Worm (Caenorhabditis elegans) whole organism, L1 larva: ENCODE results near the gene F46H5.7.
A peak's percentile ranks its signal among the peaks of the same experiment; 100 is the strongest.

ENCODE experiments used
- C16A3.4 ChIP-seq: fragments of 150-350 bp; optimal IDR thresholded peaks from 2 replicates; lab custom pipeline; 2014; ENCODE audit warnings: missing biosample characterization, missing genetic modification characterization
- F16B12.6 ChIP-seq: fragments of 150-350 bp; optimal IDR thresholded peaks from 2 replicates; lab custom pipeline; 2014; ENCODE audit warnings: missing biosample characterization, missing genetic modification characterization
- blmp-1 ChIP-seq: fragments of 150-350 bp; optimal IDR thresholded peaks from 2 replicates; lab custom pipeline; 2014; ENCODE audit warnings: missing biosample characterization, missing genetic modification characterization
- ceh-8 ChIP-seq: fragments of 200-800 bp; sonication (Bioruptor generic); optimal IDR thresholded peaks from 2 replicates; lab custom pipeline; 2018; ENCODE audit warnings: mild to moderate bottlenecking, missing genetic modification characterization, moderate library complexity, missing compliant biosample characterization
- ceh-90 ChIP-seq: sonication (generic microtip); optimal IDR thresholded peaks from 2 replicates; lab custom pipeline; 2016; ENCODE audit warnings: missing genetic modification characterization, missing compliant biosample characterization
- dpl-1 ChIP-seq, 3 experiments: fragments of 150-350 bp in 2 of 3; sonication (generic microtip) in 1 of 3; optimal IDR thresholded peaks; 2 replicates each; lab custom pipeline; 2014 to 2017; ENCODE audit warnings: missing biosample characterization in 3 of 3, missing genetic modification characterization in 3 of 3, missing genetic modification reagents in 3 of 3
- egl-13 ChIP-seq: sonication (generic microtip); optimal IDR thresholded peaks from 2 replicates; lab custom pipeline; 2016; ENCODE audit warnings: missing genotype, missing genetic modification reagents, missing genetic modification characterization, missing compliant biosample characterization
- elt-2 ChIP-seq: sonication (generic microtip); optimal IDR thresholded peaks from 2 replicates; lab custom pipeline; 2016; ENCODE audit warnings: missing genetic modification characterization, mild to moderate bottlenecking, inconsistent platforms, missing compliant biosample characterization, missing genetic modification reagents
- fkh-10 ChIP-seq: sonication (generic microtip); optimal IDR thresholded peaks from 2 replicates; lab custom pipeline; 2017; ENCODE audit warnings: missing biosample characterization, missing genetic modification reagents, missing genetic modification characterization
- fkh-8 ChIP-seq: sonication (generic microtip); optimal IDR thresholded peaks from 2 replicates; lab custom pipeline; 2016; ENCODE audit warnings: mild to moderate bottlenecking, missing genetic modification characterization, missing compliant biosample characterization
- grh-1 ChIP-seq: fragments of 200-800 bp; sonication (Bioruptor generic); IDR thresholded peaks from 2 replicates; pipeline ENCODE4 v1.3.6; 2022; ENCODE audit warnings: missing genetic modification reagents, missing genetic modification characterization, missing compliant biosample characterization
- hlh-4 ChIP-seq: sonication (generic microtip); optimal IDR thresholded peaks from 2 replicates; lab custom pipeline; 2016; ENCODE audit warnings: mild to moderate bottlenecking, missing genetic modification characterization, missing compliant biosample characterization
- hpl-2 ChIP-seq: fragments of 150-350 bp; optimal IDR thresholded peaks from 2 replicates; lab custom pipeline; 2014; ENCODE audit warnings: missing biosample characterization, missing genetic modification reagents, missing genetic modification characterization
- isw-1 ChIP-seq: fragments of 200-800 bp; sonication (Bioruptor generic); IDR thresholded peaks from 2 replicates; pipeline ENCODE4 v1.3.6; 2022; ENCODE audit warnings: missing genetic modification characterization, missing compliant biosample characterization
- lin-14 ChIP-seq: fragments of 200-800 bp; sonication (Bioruptor generic); optimal IDR thresholded peaks from 2 replicates; lab custom pipeline; 2018; ENCODE audit warnings: mild to moderate bottlenecking, missing genetic modification characterization, moderate library complexity, missing compliant biosample characterization
- lin-35 ChIP-seq, 2 experiments: fragments of 150-350 bp; optimal IDR thresholded peaks; 2 replicates each; lab custom pipeline; 2014; ENCODE audit warnings: missing biosample characterization in 2 of 2, missing genetic modification characterization in 2 of 2, missing genetic modification reagents in 2 of 2
- lin-39 ChIP-seq: fragments of 150-350 bp; optimal IDR thresholded peaks from 2 replicates; lab custom pipeline; 2014; ENCODE audit warnings: missing biosample characterization, missing genetic modification reagents, missing genetic modification characterization
- mep-1 ChIP-seq: fragments of 150-350 bp; optimal IDR thresholded peaks from 2 replicates; lab custom pipeline; 2014; ENCODE audit warnings: missing biosample characterization, missing genetic modification characterization
- nhr-12 ChIP-seq: sonication (generic microtip); optimal IDR thresholded peaks from 2 replicates; lab custom pipeline; 2017; ENCODE audit warnings: missing biosample characterization, missing genetic modification characterization
- nhr-19 ChIP-seq: fragments of 200-800 bp; sonication (Bioruptor generic); conservative IDR thresholded peaks from 2 replicates; pipeline ENCODE4 v1.3.6; 2022; ENCODE audit warnings: missing genetic modification characterization, missing compliant biosample characterization
- nhr-20 ChIP-seq: sonication (generic microtip); optimal IDR thresholded peaks from 2 replicates; lab custom pipeline; 2016; ENCODE audit warnings: mild to moderate bottlenecking, missing genetic modification characterization, missing compliant biosample characterization
- nhr-237 ChIP-seq: fragments of 150-350 bp; optimal IDR thresholded peaks from 2 replicates; lab custom pipeline; 2014; ENCODE audit warnings: missing biosample characterization, missing genetic modification characterization
- nhr-47 ChIP-seq: sonication (generic microtip); optimal IDR thresholded peaks from 2 replicates; lab custom pipeline; 2016; ENCODE audit warnings: mild to moderate bottlenecking, missing genetic modification characterization, moderate library complexity, missing compliant biosample characterization
- nhr-71 ChIP-seq: sonication (generic microtip); optimal IDR thresholded peaks from 2 replicates; lab custom pipeline; 2016; ENCODE audit warnings: mild to moderate bottlenecking, missing genetic modification characterization, moderate library complexity, missing compliant biosample characterization
- nhr-76 ChIP-seq: sonication (generic microtip); optimal IDR thresholded peaks from 2 replicates; lab custom pipeline; 2017; ENCODE audit warnings: missing biosample characterization, missing genetic modification characterization
- nhr-77 ChIP-seq: fragments of 150-350 bp; optimal IDR thresholded peaks from 2 replicates; lab custom pipeline; 2014; ENCODE audit warnings: missing biosample characterization, missing genetic modification characterization
- pag-3 ChIP-seq: sonication (generic microtip); optimal IDR thresholded peaks from 2 replicates; lab custom pipeline; 2017; ENCODE audit warnings: missing genetic modification characterization, mild to moderate bottlenecking, missing compliant biosample characterization, antibody characterized with exemption, borderline replicate concordance; ENCODE audit not compliant: insufficient read depth
- rnt-1 ChIP-seq: sonication (generic microtip); optimal IDR thresholded peaks from 2 replicates; lab custom pipeline; 2016; ENCODE audit warnings: mild to moderate bottlenecking, missing genetic modification characterization, moderate library complexity, missing compliant biosample characterization
- sox-4 ChIP-seq: sonication (generic microtip); optimal IDR thresholded peaks from 2 replicates; lab custom pipeline; 2016; ENCODE audit warnings: missing genetic modification characterization, missing compliant biosample characterization
- swsn-7 ChIP-seq: sonication (generic microtip); optimal IDR thresholded peaks from 2 replicates; lab custom pipeline; 2016; ENCODE audit warnings: missing genetic modification characterization, missing compliant biosample characterization
- tbx-2 ChIP-seq: sonication (generic microtip); optimal IDR thresholded peaks from 2 replicates; lab custom pipeline; 2016; ENCODE audit warnings: missing genetic modification characterization, missing compliant biosample characterization
- tlp-1 ChIP-seq: fragments of 150-350 bp; optimal IDR thresholded peaks from 2 replicates; lab custom pipeline; 2014; ENCODE audit warnings: missing biosample characterization, missing genetic modification characterization
- unc-62 ChIP-seq: fragments of 150-350 bp; optimal IDR thresholded peaks from 2 replicates; lab custom pipeline; 2014; ENCODE audit warnings: missing biosample characterization, missing genetic modification reagents, missing genetic modification characterization

Gene F46H5.7

DNA sequence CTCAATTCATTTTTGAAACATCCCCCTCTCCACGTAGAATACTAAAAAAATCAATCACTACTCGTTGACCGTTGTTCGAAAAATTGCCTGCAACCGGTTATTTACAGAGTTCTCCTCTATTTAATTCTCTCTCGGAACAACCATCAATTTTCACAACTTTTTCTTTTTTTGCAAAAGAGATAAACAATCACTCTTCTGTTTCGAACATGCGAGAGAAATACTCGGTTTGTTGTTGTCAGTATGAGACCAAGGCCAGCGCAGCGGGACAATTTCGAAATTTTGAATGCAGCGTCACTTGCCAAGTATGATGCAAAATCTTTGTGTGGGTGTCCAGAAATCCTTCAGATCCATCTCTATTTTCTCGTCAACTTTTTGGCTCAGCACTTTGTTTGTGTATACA lies 12.5 kb downstream of the F46H5.7 start (continued):
- no peak for TF ChIP-seq isw-1 (GFP tag; lab: Robert Waterston, UW)
- TF ChIP-seq unc-62, result no peak
- TF ChIP-seq nhr-47 (tag; lab: Kevin White, UChicago), result peak; percentile 26
- TF ChIP-seq egl-13 (tag; lab: Kevin White, UChicago), result no peak
- peak; percentile 21 for TF ChIP-seq mep-1 (tag; lab: Kevin White, UChicago)
- TF ChIP-seq hpl-2 (GFP tag; lab: Kevin White, UChicago), result no peak

ce11 chrX:7229357-7229756 lies 13.4 kb downstream of the F46H5.7 start:
- TF ChIP-seq elt-2 (tag; lab: Kevin White, UChicago), result no peak
- TF ChIP-seq ceh-90, result no peak
- TF ChIP-seq C16A3.4 (tag; lab: Kevin White, UChicago), result no peak
- TF ChIP-seq fkh-10 (GFP tag; lab: Kevin White, UChicago), result no peak
- no peak for TF ChIP-seq F16B12.6
- TF ChIP-seq isw-1 (GFP tag; lab: Robert Waterston, UW), result no peak
- TF ChIP-seq lin-39, result no peak
- no peak for TF ChIP-seq tbx-2 (tag; lab: Kevin White, UChicago)
- TF ChIP-seq nhr-47 (tag; lab: Kevin White, UChicago), result no peak
- no peak for TF ChIP-seq nhr-19 (GFP tag; lab: Robert Waterston, UW)
- no peak for TF ChIP-seq grh-1 (GFP tag; lab: Robert Waterston, UW)
- TF ChIP-seq rnt-1 (tag; lab: Kevin White, UChicago), result no peak
- TF ChIP-seq, all 84 proteins: peak for 0

- peak; percentile 53 for TF ChIP-seq rnt-1 (tag; lab: Kevin White, UChicago)
- peak; percentile 21 for TF ChIP-seq lin-14 (GFP tag; lab: Kevin White, UChicago)
- no peak for TF ChIP-seq nhr-12 (tag; lab: Kevin White, UChicago)
- TF ChIP-seq nhr-20 (tag; lab: Kevin White, UChicago), result peak; percentile 8
- peak; percentile 41 for TF ChIP-seq nhr-71 (tag; lab: Kevin White, UChicago)
Observed at ce11 chrX:7225028-7225427, 17.8 kb downstream of the F46H5.7 start.

ce11 chrX:7224510-7224909 lies 18.3 kb downstream of the F46H5.7 start:
- TF ChIP-seq lin-14 (GFP tag; lab: Kevin White, UChicago) (peak; percentile 28), fkh-10 (GFP tag; lab: Kevin White, UChicago) (no peak), nhr-47 (tag; lab: Kevin White, UChicago) (no peak)

- TF ChIP-seq nhr-237 (no peak), lin-14 (GFP tag; lab: Kevin White, UChicago) (peak; percentile 50), sox-4 (tag; lab: Kevin White, UChicago) (no peak), nhr-20 (tag; lab: Kevin White, UChicago) (no peak)
Observed at ce11 chrX:7222383-7222782, 20.4 kb downstream of the F46H5.7 start.

ce11 chrX:7220209-7220608 lies 22.6 kb downstream of the F46H5.7 start:
- TF ChIP-seq tlp-1, result no peak
- TF ChIP-seq C16A3.4 (tag; lab: Kevin White, UChicago), result no peak
- TF ChIP-seq nhr-77 (tag; lab: Kevin White, UChicago), result no peak
- no peak for TF ChIP-seq nhr-76

DNA sequence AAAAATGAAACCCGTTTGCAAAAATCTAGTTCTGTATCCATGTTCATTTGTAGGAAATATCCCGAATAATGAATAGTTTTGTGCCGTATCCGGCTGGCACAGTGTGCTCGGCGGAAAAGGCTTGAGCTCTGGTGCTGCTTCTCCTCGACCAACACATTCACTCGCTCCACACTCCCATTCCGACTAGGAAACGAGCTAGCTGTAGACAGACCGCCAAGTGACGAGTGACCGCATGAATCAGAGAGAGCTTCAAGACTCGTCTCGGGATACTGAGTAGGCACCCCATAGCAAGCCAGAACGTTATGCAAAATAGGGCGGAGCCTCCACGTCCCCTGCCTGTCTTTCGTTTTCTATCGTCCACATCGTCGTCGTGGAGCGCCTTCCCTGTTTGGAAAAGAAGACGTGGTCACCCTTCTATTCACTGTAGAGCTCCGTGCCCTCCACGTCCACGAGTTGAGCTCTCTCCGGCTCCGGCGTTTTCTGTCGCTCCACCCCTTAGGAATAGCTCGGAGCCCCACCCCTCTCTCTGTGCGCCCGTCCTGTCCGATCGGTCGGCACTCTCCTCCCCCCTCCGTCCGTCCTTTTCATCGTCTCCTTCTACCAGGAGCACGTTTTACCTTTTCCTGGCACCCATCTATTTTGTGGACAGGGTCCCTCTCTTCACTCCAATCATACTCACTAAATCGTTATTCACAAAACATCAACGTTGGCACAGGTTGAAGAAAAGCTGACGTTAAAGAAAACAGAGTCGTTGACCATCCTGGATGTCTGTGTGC lies 24.9 kb downstream of the F46H5.7 start, which contains the start of gene syd-9:
Gene syd-9, plus strand, starts transcription at position 394 of the 776 bp plus-strand sequence.
- TF ChIP-seq lin-35 (GFP tag; optimal IDR thresholded peaks at IDR 0.05; lab: Kevin White, UChicago) (peak in 1 of 2 experiments; percentile 1), blmp-1 (tag; lab: Kevin White, UChicago) (no peak), C16A3.4 (tag; lab: Kevin White, UChicago) (no peak), swsn-7 (tag; lab: Kevin White, UChicago) (no peak), lin-14 (GFP tag; lab: Kevin White, UChicago) (peak; percentile 58), dpl-1 (GFP tag; optimal IDR thresholded peaks at IDR 0.05; lab: Kevin White, UChicago) (no peak), fkh-8 (peak; percentile 27), hlh-4 (tag; lab: Kevin White, UChicago) (no peak), pag-3 (tag; lab: Kevin White, UChicago) (no peak), ceh-8 (GFP tag; lab: Kevin White, UChicago) (peak; percentile 19)
